Fruit fly (Drosophila melanogaster): ENCODE data around the gene CG15167.

Gene CG15167

DNA sequence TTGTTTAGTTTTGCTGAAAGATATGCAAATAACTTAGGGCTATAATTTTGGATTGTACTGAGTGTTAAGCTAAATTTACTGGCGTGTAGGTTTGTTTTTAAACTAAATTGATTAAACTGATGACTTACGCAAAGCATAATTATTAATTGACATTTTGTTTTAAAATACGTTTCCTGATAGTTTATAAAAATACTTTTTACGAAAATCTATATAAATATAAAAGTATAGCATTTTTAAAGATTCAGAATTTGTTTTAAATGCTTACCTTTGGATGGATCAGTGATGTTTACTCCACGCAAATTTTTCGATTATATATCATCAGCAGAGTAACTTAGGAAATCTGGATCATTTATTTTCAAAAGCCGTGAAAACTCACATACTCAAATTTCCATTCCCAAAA is at the start of gene CG15167, which contains the start of gene CG42752:
CG15167 (plus strand) TSS at position 349 of the 400 bp plus-strand sequence.
CG42752 (minus strand) TSS at position 101 of the 400 bp plus-strand sequence.
- no peak for TF ChIP-seq noc (tag; optimal IDR thresholded peaks at IDR 0.05)

dm6 chr2L:18693877-18694723 is 46.1 kb upstream of the CG15167 start:
- TF ChIP-seq noc (tag; optimal IDR thresholded peaks at IDR 0.05): peak; percentile 77

- no peak for TF ChIP-seq noc (tag; optimal IDR thresholded peaks at IDR 0.05)
Measured at dm6 chr2L:18694724-18695105, 45.4 kb upstream of the CG15167 start.

DNA sequence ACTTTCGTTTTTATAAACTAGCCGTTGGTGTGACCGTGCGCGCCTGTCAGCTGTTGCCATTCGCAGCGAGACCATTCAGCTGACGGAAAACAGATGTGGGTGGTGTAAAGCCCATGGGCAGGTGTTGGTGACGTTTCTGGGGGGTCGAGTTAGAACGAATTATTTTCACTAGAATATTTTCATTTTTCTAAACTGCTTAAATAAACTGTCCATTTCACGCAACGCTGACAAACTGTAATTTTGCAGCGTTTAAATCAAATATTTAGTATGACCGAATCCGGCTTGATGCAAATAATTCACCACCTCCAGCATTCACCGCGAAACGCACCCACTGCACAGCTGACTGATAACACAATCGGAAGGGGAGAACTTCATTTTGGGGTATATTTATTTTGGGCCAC is 44.8 kb upstream of the CG15167 start, which contains the start of the genes CG10383 and CG10338:
CG10383 (minus strand) TSS at position 199 of the 401 bp plus-strand sequence.
CG10338 (plus strand) TSS at position 261 of the 401 bp plus-strand sequence.
- TF ChIP-seq noc (tag; optimal IDR thresholded peaks at IDR 0.05): peak; percentile 87

dm6 chr2L:18698559-18699130 is 41.5 kb upstream of the CG15167 start, which contains the start of gene CG10341:
TSS of gene CG10341 (plus strand) at chr2L:18698714.
- TF ChIP-seq noc (tag; optimal IDR thresholded peaks at IDR 0.05): no peak

DNA sequence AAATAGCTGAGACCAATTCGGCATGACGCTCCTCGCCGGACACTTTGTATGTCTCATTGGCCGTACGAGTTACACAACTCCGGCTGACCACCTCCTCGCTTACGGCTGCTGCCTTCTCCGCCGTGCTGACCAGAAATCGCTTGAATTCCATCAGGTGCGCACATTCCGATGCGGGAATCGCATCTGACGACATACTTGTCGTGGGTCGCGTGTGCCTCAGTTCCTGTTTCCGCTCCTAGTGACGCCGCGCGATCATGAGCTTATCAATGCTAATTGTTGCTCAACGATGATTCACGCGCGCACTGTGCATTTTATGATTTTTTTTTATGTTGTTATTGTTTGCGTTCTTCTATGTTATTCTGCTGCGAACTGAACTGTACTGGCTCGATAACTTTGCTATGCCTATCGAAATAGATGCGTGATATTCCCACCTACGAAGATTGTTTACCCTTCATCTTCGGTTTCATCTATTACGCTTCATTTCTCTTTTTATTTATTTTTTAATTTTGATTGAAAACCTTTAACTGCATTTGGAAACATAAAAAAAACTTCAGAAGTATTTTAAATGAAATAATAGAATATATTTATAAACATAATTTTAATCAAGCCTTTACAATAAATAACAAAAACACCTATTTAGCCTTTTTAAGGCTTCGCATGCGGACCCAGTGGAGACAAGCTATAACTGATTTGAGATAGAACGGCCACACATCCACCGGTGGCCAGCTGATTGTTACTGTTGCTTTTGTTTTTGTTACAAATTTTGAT is 37.3 kb upstream of the CG15167 start, which contains the start of the genes CG10376 and CG10343:
CG10376 (minus strand) TSS at position 385 of the 768 bp plus-strand sequence.
CG10343 (plus strand) TSS at position 753 of the 768 bp plus-strand sequence.
- TF ChIP-seq noc (tag; optimal IDR thresholded peaks at IDR 0.05): peak; percentile 85

DNA sequence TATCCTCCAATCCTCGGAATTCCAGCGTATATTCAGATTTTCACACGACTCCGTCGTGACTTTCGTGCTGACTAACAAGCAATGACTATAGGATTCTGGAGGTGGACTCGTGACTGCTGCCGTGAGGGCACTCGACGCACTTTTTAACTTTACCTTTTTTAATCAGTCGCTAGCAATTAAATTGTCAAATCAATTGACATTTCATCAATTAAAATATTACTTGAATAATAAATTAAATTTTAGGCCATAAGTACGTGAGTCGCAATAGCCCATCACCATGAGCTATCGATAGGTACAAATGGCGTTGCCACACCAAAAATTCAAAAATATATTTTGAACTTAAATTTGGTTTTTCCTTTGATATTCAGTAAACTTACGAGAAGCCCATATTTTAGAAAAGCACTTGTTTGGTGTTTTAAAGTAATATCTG is 34.5 kb upstream of the CG15167 start, which contains the start of gene Jwa:
Jwa (minus strand) TSS at position 87 of the 430 bp plus-strand sequence.
- TF ChIP-seq noc (tag; optimal IDR thresholded peaks at IDR 0.05): peak; percentile 93

DNA sequence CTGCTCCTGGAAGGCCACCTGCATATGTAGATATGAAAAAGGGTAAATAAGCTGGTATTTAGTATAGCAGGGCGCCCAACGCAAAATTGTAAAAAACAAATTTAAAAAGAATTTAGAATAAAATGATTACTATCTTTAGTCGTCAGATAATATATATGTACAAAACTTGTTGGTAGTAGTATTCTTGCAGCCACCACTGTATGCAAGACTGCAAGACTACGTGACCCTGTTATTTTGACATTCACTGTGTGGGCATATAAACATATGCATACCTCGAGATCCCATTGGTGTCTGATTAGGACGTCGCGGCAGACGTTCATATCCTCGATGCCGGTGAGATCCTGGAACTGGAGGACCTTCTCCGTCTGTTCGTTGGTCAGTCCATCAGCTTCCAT is 32.3 kb upstream of the CG15167 start:
- TF ChIP-seq noc (tag; optimal IDR thresholded peaks at IDR 0.05): no peak

dm6 chr2L:18708239-18708891 is 31.8 kb upstream of the CG15167 start, which contains the start of the genes Faf2 and Grip71:
TSS of gene Faf2 (minus strand) at chr2L:18708688.
TSS of gene Grip71 (plus strand) at chr2L:18708846.
- TF ChIP-seq noc (tag; optimal IDR thresholded peaks at IDR 0.05): peak; percentile 46

DNA sequence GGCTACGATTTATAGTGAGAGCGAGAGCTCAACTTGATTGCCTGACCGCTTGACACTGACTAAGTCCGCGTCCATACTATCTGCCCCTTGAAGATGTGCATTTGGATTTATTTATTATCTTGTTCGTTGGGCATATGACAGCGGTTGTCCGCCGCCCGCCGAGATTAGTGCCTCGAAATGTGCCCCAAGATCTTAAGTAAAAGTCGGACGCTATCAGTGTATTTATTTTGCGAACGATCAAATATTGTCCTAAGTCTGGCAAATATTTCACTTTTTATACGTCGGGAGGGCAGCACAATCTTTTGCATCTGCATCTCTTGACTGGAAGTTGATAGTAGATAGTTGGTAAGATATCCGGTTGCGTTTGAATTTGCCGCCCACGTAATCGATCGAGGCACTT is 26.5 kb upstream of the CG15167 start, which contains the start of gene Irk3:
Irk3 (minus strand) TSS at position 63 of the 400 bp plus-strand sequence.
- no peak for TF ChIP-seq noc (tag; optimal IDR thresholded peaks at IDR 0.05)

DNA sequence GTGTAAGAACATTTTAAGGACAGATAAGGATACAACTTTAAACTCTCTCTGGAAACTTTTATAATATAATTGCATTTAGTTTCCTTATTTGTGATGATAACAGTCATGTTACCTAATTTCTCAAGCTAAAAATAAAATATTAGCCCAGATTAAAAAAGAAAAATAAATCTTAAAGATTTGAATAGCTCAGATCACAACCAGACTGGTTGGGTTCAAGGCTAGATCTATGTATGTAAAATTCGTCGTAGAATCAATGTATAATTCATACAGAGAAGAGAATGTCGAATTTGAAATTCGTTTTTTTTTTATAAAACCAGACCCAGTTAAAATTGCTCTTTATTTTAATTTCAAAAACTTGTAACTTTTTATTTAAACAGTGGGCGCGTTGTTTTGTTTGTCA is 26.1 kb upstream of the CG15167 start:
- TF ChIP-seq noc (tag; optimal IDR thresholded peaks at IDR 0.05): no peak

DNA sequence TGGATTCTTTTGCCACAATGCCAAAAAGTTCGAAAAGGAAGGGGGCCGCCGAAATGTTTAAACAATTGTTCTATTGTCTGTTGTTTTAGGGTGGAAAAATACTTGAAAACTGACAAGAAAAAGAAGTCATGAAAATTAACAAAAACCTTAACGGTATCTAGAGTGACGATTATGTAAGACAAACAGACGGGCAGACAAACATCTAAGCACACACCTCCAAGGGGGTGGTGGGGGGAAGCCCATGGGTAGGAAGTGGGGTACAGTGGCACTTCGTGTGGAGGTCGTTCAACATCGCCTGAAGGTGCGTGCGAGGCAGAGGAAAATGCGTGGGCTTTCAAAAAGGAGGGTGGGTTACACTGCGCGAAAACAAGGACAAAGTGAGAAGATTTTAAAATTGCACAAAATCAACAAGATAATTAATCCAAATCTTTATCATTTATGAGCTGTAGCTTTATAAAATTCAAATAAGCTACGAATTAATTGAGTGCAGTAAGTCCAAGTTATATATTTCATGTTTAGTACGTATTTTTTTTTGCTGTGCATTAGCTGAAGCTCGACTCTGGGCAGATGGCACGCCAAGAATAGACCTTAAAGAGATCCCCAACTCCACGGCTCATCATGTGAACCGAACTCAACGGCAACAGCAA is 22.7 kb upstream of the CG15167 start:
- TF ChIP-seq noc (tag; optimal IDR thresholded peaks at IDR 0.05): no peak

DNA sequence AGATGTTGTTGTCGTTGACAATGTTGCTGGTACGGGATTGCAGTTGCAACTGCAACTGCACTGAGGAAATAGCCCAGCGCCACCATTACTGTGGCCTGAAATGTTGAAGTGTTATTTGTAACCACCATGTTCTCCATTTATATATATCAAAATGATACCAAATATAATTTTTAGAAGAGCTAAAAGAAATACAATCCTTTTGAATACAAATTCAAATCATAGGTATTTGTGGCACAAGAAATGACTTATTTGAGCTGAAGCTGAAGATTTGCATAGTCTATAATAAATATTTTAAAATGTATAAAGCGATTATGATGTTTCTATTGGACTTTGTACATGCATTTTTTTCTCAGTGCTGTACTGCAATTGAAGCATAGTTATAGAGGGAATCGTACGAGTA is 20.6 kb upstream of the CG15167 start:
- no peak for TF ChIP-seq noc (tag; optimal IDR thresholded peaks at IDR 0.05)

DNA sequence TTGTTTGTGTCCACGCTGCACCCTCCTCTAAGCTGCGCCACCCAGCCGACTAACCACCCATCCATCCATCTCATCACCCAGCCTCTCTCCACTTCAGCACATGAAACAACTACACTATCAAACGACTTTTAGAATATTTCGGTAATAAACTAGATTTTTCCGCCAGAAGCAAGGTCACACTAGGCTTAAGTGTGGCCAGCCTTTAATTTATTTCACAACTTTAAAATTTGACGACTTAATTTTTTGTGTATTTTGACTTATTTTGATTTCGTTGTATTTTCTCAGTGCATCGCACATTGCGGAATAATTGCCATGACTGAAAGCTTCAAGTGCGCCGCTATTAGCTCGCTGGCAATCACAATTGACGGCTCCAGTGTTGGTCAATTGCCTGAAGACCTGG is 15.3 kb upstream of the CG15167 start:
- TF ChIP-seq noc (tag; optimal IDR thresholded peaks at IDR 0.05): no peak

DNA sequence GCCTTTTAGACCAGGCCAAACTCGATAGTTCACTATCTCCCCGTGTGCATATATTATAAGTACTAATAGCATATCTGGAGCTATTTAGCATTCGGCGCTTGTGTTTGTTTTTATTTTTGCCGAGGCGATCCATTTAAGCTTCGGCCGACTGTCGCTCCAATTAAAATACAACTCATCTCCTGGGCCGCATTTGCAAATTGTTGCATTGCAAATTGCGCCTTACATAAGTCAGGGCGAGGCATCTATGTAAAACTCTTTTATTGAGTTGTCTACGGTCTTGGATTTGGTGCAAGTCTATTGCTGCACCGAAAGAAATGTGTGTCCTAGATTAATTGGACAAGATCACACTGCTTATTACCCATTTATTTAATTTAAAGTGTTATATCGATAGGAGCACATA is 12.2 kb upstream of the CG15167 start:
- no peak for TF ChIP-seq noc (tag; optimal IDR thresholded peaks at IDR 0.05)

All from whole organism, larva.